Worm (Caenorhabditis elegans) whole organism, L4 larva: ENCODE measurements around the gene H40L08.8.

Experiments used
- D1046.2 ChIP-seq: fragments of 200-800 bp; sonication (Bioruptor generic); IDR thresholded peaks from 2 replicates; pipeline ENCODE4 v1.3.6; 2022; ENCODE audit warnings: missing genetic modification characterization, missing compliant biosample characterization
- F26F4.8 ChIP-seq: fragments of 200-800 bp; sonication (Bioruptor generic); conservative IDR thresholded peaks from 2 replicates; pipeline ENCODE4 v1.3.6; 2022; ENCODE audit warnings: missing genetic modification characterization, missing compliant biosample characterization
- F37D6.2 ChIP-seq: sonication (generic microtip); optimal IDR thresholded peaks from 2 replicates; lab custom pipeline; 2016; ENCODE audit warnings: mild to moderate bottlenecking, missing genetic modification characterization, missing compliant biosample characterization
- F44E2.7 ChIP-seq: fragments of 200-800 bp; sonication (Bioruptor generic); IDR thresholded peaks from 2 replicates; pipeline ENCODE4 v2.1.2; 2022; ENCODE audit warnings: missing genetic modification characterization, missing compliant biosample characterization
- F49E8.2 ChIP-seq: sonication (generic microtip); optimal IDR thresholded peaks from 2 replicates; lab custom pipeline; 2016; ENCODE audit warnings: missing compliant biosample characterization, mild to moderate bottlenecking, missing genetic modification characterization, borderline replicate concordance
- Y75B8A.6 ChIP-seq: fragments of 200-800 bp; sonication (Bioruptor generic); IDR thresholded peaks from 2 replicates; pipeline ENCODE4 v1.3.6; 2022; ENCODE audit warnings: missing genetic modification reagents, missing genetic modification characterization, missing compliant biosample characterization
- ZK546.5 ChIP-seq, 2 experiments: sonication (generic microtip); optimal IDR thresholded peaks; 2 replicates each; lab custom pipeline; 2017; ENCODE audit warnings: missing biosample characterization in 2 of 2, missing genetic modification characterization in 2 of 2
- aha-1 ChIP-seq: fragments of 150-350 bp; peaks from one replicate; lab custom pipeline; 2014; ENCODE audit warnings: missing biosample characterization, missing genetic modification characterization
- aly-2 ChIP-seq: sonication (generic microtip); optimal IDR thresholded peaks from 2 replicates; lab custom pipeline; 2018; ENCODE audit warnings: missing biosample characterization, missing genetic modification characterization
- ces-1 ChIP-seq: fragments of 150-350 bp; sonication (generic microtip); optimal IDR thresholded peaks from 4 replicates; lab custom pipeline; 2014; ENCODE audit warnings: missing biosample characterization, missing genetic modification reagents, missing genetic modification characterization
- cey-2 ChIP-seq: sonication (generic microtip); optimal IDR thresholded peaks from 3 replicates; lab custom pipeline; 2017; ENCODE audit warnings: missing genetic modification characterization, mild to moderate bottlenecking, missing compliant biosample characterization, antibody characterized with exemption, borderline replicate concordance; ENCODE audit not compliant: insufficient read depth
- ctbp-1 ChIP-seq: fragments of 200-800 bp; sonication (Bioruptor generic); IDR thresholded peaks from 2 replicates; pipeline ENCODE4 v1.3.6; 2022; ENCODE audit warnings: missing genetic modification reagents, missing genetic modification characterization, missing compliant biosample characterization
- egl-27 ChIP-seq: sonication (generic microtip); optimal IDR thresholded peaks from 3 replicates; lab custom pipeline; 2017; ENCODE audit warnings: missing biosample characterization, missing genetic modification reagents, missing genetic modification characterization
- egl-43 ChIP-seq: fragments of 200-800 bp; sonication (Bioruptor generic); IDR thresholded peaks from 2 replicates; pipeline ENCODE4 v1.3.6; 2022; ENCODE audit warnings: missing genetic modification reagents, missing genetic modification characterization, missing compliant biosample characterization
- gei-8 ChIP-seq: fragments of 200-800 bp; sonication (Bioruptor generic); optimal IDR thresholded peaks from 2 replicates; lab custom pipeline; 2018; ENCODE audit warnings: mild to moderate bottlenecking, missing genetic modification characterization, missing compliant biosample characterization
- hlh-30 ChIP-seq: sonication (generic microtip); optimal IDR thresholded peaks from 2 replicates; lab custom pipeline; 2017; ENCODE audit warnings: antibody characterized with exemption, mild to moderate bottlenecking, missing genetic modification characterization, missing compliant biosample characterization; ENCODE audit not compliant: insufficient read depth
- hmg-1.1 ChIP-seq: fragments of 200-800 bp; sonication (Bioruptor generic); IDR thresholded peaks from 2 replicates; pipeline ENCODE4 v1.3.6; 2022; ENCODE audit warnings: missing genetic modification reagents, missing genetic modification characterization, missing compliant biosample characterization
- lin-1 ChIP-seq: fragments of 200-800 bp; sonication (Bioruptor generic); IDR thresholded peaks from 2 replicates; pipeline ENCODE4 v1.3.6; 2022; ENCODE audit warnings: missing genetic modification reagents, missing genetic modification characterization, missing compliant biosample characterization
- lir-3 ChIP-seq: sonication (generic microtip); optimal IDR thresholded peaks from 2 replicates; lab custom pipeline; 2016; ENCODE audit warnings: mild to moderate bottlenecking, missing genetic modification characterization, missing compliant biosample characterization
- mdl-1 ChIP-seq, 2 experiments: fragments of 150-350 bp in 1 of 2; sonication (generic microtip) in 1 of 2; optimal IDR thresholded peaks; 2 replicates each; lab custom pipeline; 2014 to 2017; ENCODE audit warnings: missing biosample characterization in 2 of 2, missing genetic modification characterization in 2 of 2
- mxl-3 ChIP-seq: fragments of 200-800 bp; sonication (Bioruptor generic); optimal IDR thresholded peaks from 2 replicates; lab custom pipeline; 2018; ENCODE audit warnings: mild to moderate bottlenecking, missing genetic modification characterization, missing compliant biosample characterization
- nhr-28 ChIP-seq: fragments of 150-350 bp; optimal IDR thresholded peaks from 2 replicates; lab custom pipeline; 2014; ENCODE audit warnings: missing biosample characterization, missing genetic modification characterization
- nhr-41 ChIP-seq: fragments of 200-800 bp; sonication (Bioruptor generic); IDR thresholded peaks from 2 replicates; pipeline ENCODE4 v1.3.6; 2022; ENCODE audit warnings: missing genetic modification reagents, missing genetic modification characterization, missing compliant biosample characterization
- nhr-42 ChIP-seq: fragments of 200-800 bp; sonication (Bioruptor generic); IDR thresholded peaks from 2 replicates; pipeline ENCODE4 v1.3.6; 2022; ENCODE audit warnings: missing genetic modification characterization, missing compliant biosample characterization
- pha-4 ChIP-seq, 2 experiments: fragments of 150-350 bp in 1 of 2; fragments of 200-800 bp in 1 of 2; sonication (Bioruptor generic) in 1 of 2; IDR thresholded peaks in 1 of 2; optimal IDR thresholded peaks in 1 of 2; 2 replicates each; pipeline versions ENCODE4 v1.3.6 to Lab custom; 2014 to 2022; ENCODE audit warnings: missing genetic modification characterization in 2 of 2, missing genetic modification reagents in 2 of 2, missing biosample characterization in 1 of 2, missing compliant biosample characterization in 1 of 2
- saeg-2 ChIP-seq: fragments of 200-800 bp; sonication (Bioruptor generic); IDR thresholded peaks from 2 replicates; pipeline ENCODE4 v1.3.6; 2022; ENCODE audit warnings: missing genetic modification reagents, missing genetic modification characterization, missing compliant biosample characterization
- sdz-12 ChIP-seq: fragments of 200-800 bp; sonication (Bioruptor generic); optimal IDR thresholded peaks from 2 replicates; lab custom pipeline; 2018; ENCODE audit warnings: mild to moderate bottlenecking, missing genetic modification characterization, missing compliant biosample characterization
- spr-3 ChIP-seq: fragments of 200-800 bp; sonication (Bioruptor generic); optimal IDR thresholded peaks from 2 replicates; lab custom pipeline; 2018; ENCODE audit warnings: mild to moderate bottlenecking, missing genetic modification characterization, missing compliant biosample characterization
- unc-39 ChIP-seq: sonication (generic microtip); optimal IDR thresholded peaks from 2 replicates; lab custom pipeline; 2017; ENCODE audit warnings: missing biosample characterization, missing genetic modification characterization
- unc-62 ChIP-seq, 3 experiments: fragments of 150-350 bp in 1 of 3; sonication (generic microtip); optimal IDR thresholded peaks in 2 of 3; peaks in 1 of 3; 1 replicate in 1 of 3; 2 replicates in 2 of 3; lab custom pipeline; 2014 to 2017; ENCODE audit warnings: missing biosample characterization in 3 of 3, missing genetic modification characterization in 3 of 3, missing genetic modification reagents in 3 of 3, missing genotype in 1 of 3
- zag-1 ChIP-seq: fragments of 150-350 bp; optimal IDR thresholded peaks from 2 replicates; lab custom pipeline; 2014; ENCODE audit warnings: missing biosample characterization, missing genetic modification characterization

Gene H40L08.8

DNA sequence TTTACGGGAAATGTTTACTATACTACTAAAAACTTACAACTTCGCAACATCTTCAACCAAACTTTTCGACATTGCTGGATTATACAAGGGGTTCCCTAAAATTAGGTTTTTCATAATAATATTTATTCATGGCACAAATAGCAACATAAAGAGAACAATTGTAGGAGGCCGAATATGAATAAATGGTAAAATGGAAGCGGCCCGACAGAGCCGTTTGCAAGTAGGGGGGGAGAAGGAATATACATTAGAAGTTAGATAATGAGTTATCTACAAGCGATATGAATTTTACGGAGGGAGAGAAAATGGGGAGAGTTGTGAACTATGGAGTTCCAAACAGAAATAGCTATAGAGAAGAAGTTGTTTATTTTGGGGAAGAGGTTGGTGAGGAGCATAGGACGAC lies 17.1 kb downstream of the H40L08.8 start, which contains the start of gene fbxa-96:
Gene fbxa-96 (minus strand): TSS at position 101 of the 400 bp plus-strand sequence.
- TF ChIP-seq nhr-41 (GFP tag; lab: Robert Waterston, UW): no peak
- TF ChIP-seq unc-39: no peak
- TF ChIP-seq ZK546.5 (tag; optimal IDR thresholded peaks at IDR 0.05; lab: Kevin White, UChicago): no peak
- TF ChIP-seq mxl-3 (GFP tag; lab: Kevin White, UChicago): no peak
- peak; percentile 9 for TF ChIP-seq aha-1 (tag; lab: Kevin White, UChicago)
- TF ChIP-seq, all 104 proteins: peak for 1

DNA sequence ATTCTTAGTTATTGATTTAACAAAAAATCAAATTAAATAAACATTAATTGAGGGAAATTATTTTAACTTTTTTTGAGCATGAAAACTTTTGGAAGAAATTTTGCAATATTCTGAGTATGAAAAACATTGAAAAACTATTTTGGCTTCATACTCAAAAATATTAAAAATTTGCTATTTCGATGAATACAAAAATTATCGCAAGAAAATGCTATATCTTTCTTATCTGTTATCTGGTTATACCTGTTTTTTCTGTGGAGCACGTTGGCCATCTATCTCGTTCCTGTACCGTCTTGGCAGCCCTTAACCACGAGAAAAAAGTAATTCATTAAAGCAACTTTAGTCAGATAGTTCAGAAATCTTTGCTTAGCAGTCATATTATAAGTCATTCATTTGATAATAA lies 19.5 kb downstream of the H40L08.8 start:
- TF ChIP-seq sdz-12 (no peak), spr-3 (GFP tag; lab: Kevin White, UChicago) (no peak), aha-1 (tag; lab: Kevin White, UChicago) (peak; percentile 97), saeg-2 (GFP tag; lab: Robert Waterston, UW) (no peak), F26F4.8 (no peak), lin-1 (GFP tag; lab: Robert Waterston, UW) (no peak), zag-1 (tag; lab: Kevin White, UChicago) (no peak), nhr-42 (GFP tag; lab: Robert Waterston, UW) (no peak), Y75B8A.6 (no peak), pha-4 (GFP tag; IDR thresholded peaks at IDR 0.05; lab: Robert Waterston, UW) (no peak), pha-4 (tag; optimal IDR thresholded peaks at IDR 0.05; lab: Kevin White, UChicago) (no peak), aly-2 (tag; lab: Kevin White, UChicago) (no peak), ces-1 (no peak), cey-2 (tag; lab: Kevin White, UChicago) (no peak), mdl-1 (tag; optimal IDR thresholded peaks at IDR 0.05; lab: Kevin White, UChicago) (no peak), unc-62 (GFP tag; optimal IDR thresholded peaks at IDR 0.05 in 1 of 2; lab: Kevin White, UChicago) (peak in 1 of 2 experiments; percentile 14), unc-62 (tag; optimal IDR thresholded peaks at IDR 0.05; lab: Kevin White, UChicago) (no peak)
- TF ChIP-seq, all 104 proteins: peak for 2

ce11 chrX:15056737-15057136 lies 20.7 kb downstream of the H40L08.8 start, which contains the start of gene H03G16.5:
Gene H03G16.5 (minus strand): TSS chrX:15056837.
- TF ChIP-seq D1046.2 (GFP tag; lab: Robert Waterston, UW): no peak

- TF ChIP-seq F44E2.7 (GFP tag; lab: Robert Waterston, UW) (no peak), F37D6.2 (no peak), nhr-28 (tag; lab: Kevin White, UChicago) (no peak), saeg-2 (GFP tag; lab: Robert Waterston, UW) (no peak)
These were observed 21.5 kb downstream of the H40L08.8 start, which contains the start of gene H03G16.7 for ce11 chrX:15055914-15056313. Gene H03G16.7 (minus strand): TSS chrX:15056014.

- TF ChIP-seq egl-27 (tag; lab: Kevin White, UChicago) (no peak), pha-4 (GFP tag; IDR thresholded peaks at IDR 0.05; lab: Robert Waterston, UW) (no peak), pha-4 (tag; optimal IDR thresholded peaks at IDR 0.05; lab: Kevin White, UChicago) (no peak), egl-43 (GFP tag; lab: Robert Waterston, UW) (no peak), unc-62 (GFP tag; optimal IDR thresholded peaks at IDR 0.05 in 1 of 2; lab: Kevin White, UChicago) (peak in 1 of 2 experiments; percentile 92), unc-62 (tag; optimal IDR thresholded peaks at IDR 0.05; lab: Kevin White, UChicago) (no peak)
These were observed 24.1 kb downstream of the H40L08.8 start, which contains the start of gene H03G16.1 for ce11 chrX:15053223-15053933. Gene H03G16.1 (plus strand): TSS chrX:15053883.

ce11 chrX:15052385-15052784 lies 25.0 kb downstream of the H40L08.8 start, which contains the start of gene H03G16.6:
Gene H03G16.6 (plus strand): TSS chrX:15052685.
- TF ChIP-seq lir-3 (no peak), ctbp-1 (no peak), gei-8 (GFP tag; lab: Kevin White, UChicago) (no peak), F37D6.2 (no peak), F49E8.2 (tag; lab: Kevin White, UChicago) (no peak), hlh-30 (tag; lab: Kevin White, UChicago) (no peak), pha-4 (GFP tag; IDR thresholded peaks at IDR 0.05; lab: Robert Waterston, UW) (no peak), pha-4 (tag; optimal IDR thresholded peaks at IDR 0.05; lab: Kevin White, UChicago) (no peak), hmg-1.1 (GFP tag; lab: Robert Waterston, UW) (no peak)
